Fruit fly (Drosophila melanogaster): ENCODE results near the gene CG9192.

DNA sequence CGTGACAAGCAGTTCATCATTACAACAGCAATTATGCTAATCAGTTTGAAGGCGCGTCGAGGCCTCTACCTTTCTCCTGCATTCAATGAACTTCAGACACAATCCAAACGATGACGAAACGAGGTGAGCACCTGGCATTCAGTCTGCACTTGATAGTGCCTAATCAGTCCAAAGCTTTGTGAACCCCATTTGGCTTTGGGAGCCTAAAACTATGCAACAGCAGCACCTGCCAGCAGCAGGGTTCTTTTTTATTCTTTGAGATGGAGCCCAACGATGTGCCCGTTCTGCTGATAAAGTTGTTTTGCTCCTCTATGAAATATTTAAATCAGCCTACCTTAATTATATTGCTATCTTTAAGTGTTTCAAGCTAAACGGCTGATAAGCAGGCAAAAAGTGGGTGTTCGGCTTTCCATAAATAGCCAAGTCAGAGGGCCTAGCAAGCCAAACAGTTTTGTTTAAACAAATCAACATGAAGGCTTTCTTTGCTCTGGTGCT, 10.8 kb downstream of the CG9192 start, which contains the start of gene LysS:
- TF ChIP-seq Dll (optimal IDR thresholded peaks at IDR 0.05) (no peak), CG8478 (optimal IDR thresholded peaks at IDR 0.05) (no peak), psq (optimal IDR thresholded peaks at IDR 0.05) (no peak)
